Fruit fly (Drosophila melanogaster) whole organism, pupa: ENCODE data around the gene Nlg1.

Source experiments
- CG10348 ChIP-seq: fragments of 200-800 bp; sonication (Bioruptor generic); IDR thresholded peaks from 2 replicates; pipeline ENCODE4 v1.3.6; 2022; ENCODE audit warnings: missing biosample characterization, missing genetic modification characterization
- CG12605 ChIP-seq: fragments of 200-800 bp; sonication (Bioruptor generic); IDR thresholded peaks from 2 replicates; pipeline ENCODE4 v1.3.6; 2022; ENCODE audit warnings: missing biosample characterization, missing genetic modification characterization
- CG13204 ChIP-seq: fragments of 200-800 bp; sonication (Bioruptor generic); optimal IDR thresholded peaks from 2 replicates; lab custom pipeline; 2018; ENCODE audit warnings: missing biosample characterization, mild to moderate bottlenecking, missing genetic modification characterization, moderate library complexity
- CG14655 ChIP-seq: fragments of 200-800 bp; sonication (Bioruptor generic); optimal IDR thresholded peaks from 3 replicates; lab custom pipeline; 2017; ENCODE audit warnings: mild to moderate bottlenecking, missing biosample characterization, missing genetic modification reagents, missing genetic modification characterization
- CG15710 ChIP-seq: fragments of 200-800 bp; sonication (Bioruptor generic); optimal IDR thresholded peaks from 2 replicates; lab custom pipeline; 2018; ENCODE audit warnings: missing biosample characterization, mild to moderate bottlenecking, missing genetic modification characterization, moderate library complexity
- CG17806 ChIP-seq: fragments of 200-800 bp; sonication (Bioruptor generic); optimal IDR thresholded peaks from 2 replicates; lab custom pipeline; 2018; ENCODE audit warnings: missing biosample characterization, mild to moderate bottlenecking, missing genetic modification characterization, moderate library complexity
- CG32121 ChIP-seq: fragments of 200-800 bp; sonication (Bioruptor generic); IDR thresholded peaks from 2 replicates; pipeline ENCODE4 v1.3.6; 2022; ENCODE audit warnings: missing biosample characterization, missing genetic modification characterization
- CG34367 ChIP-seq: fragments of 200-800 bp; sonication (Bioruptor generic); optimal IDR thresholded peaks from 2 replicates; lab custom pipeline; 2018; ENCODE audit warnings: missing biosample characterization, mild to moderate bottlenecking, missing genetic modification characterization
- CG4496 ChIP-seq: fragments of 200-800 bp; sonication (Bioruptor generic); IDR thresholded peaks from 3 replicates; pipeline ENCODE4 v1.3.6; 2022; ENCODE audit warnings: missing biosample characterization, missing genetic modification characterization
- CG8159 ChIP-seq: fragments of 200-800 bp; sonication (Bioruptor generic); optimal IDR thresholded peaks from 3 replicates; lab custom pipeline; 2018; ENCODE audit warnings: missing biosample characterization, mild to moderate bottlenecking, missing genetic modification characterization, moderate library complexity
- CG8301 ChIP-seq: fragments of 200-800 bp; sonication (Bioruptor generic); optimal IDR thresholded peaks from 2 replicates; lab custom pipeline; 2018; ENCODE audit warnings: missing biosample characterization, mild to moderate bottlenecking, missing genetic modification characterization
- CG9948 ChIP-seq: fragments of 200-800 bp; sonication (Bioruptor generic); optimal IDR thresholded peaks from 2 replicates; lab custom pipeline; 2018; ENCODE audit warnings: missing biosample characterization, mild to moderate bottlenecking, missing genetic modification characterization, moderate library complexity
- D1 ChIP-seq: fragments of 200-800 bp; sonication (Bioruptor generic); optimal IDR thresholded peaks from 2 replicates; lab custom pipeline; 2018; ENCODE audit warnings: missing biosample characterization, mild to moderate bottlenecking, missing genetic modification characterization, moderate library complexity
- EcR ChIP-seq: fragments of 200-800 bp; sonication (Bioruptor generic); optimal IDR thresholded peaks from 3 replicates; lab custom pipeline; 2019; ENCODE audit warnings: missing biosample characterization, missing genetic modification characterization, mild to moderate bottlenecking, moderate library complexity, missing genetic modification reagents
- Ets98B ChIP-seq: fragments of 200-800 bp; sonication (Bioruptor generic); IDR thresholded peaks from 2 replicates; pipeline ENCODE4 v1.3.6; 2022; ENCODE audit warnings: missing biosample characterization, missing genetic modification characterization
- Pif1A ChIP-seq: fragments of 200-800 bp; sonication (Bioruptor generic); optimal IDR thresholded peaks from 3 replicates; lab custom pipeline; 2016; ENCODE audit warnings: missing biosample characterization, missing genetic modification characterization
- Pif1B ChIP-seq: fragments of 200-800 bp; sonication (Bioruptor generic); optimal IDR thresholded peaks from 3 replicates; lab custom pipeline; 2016; ENCODE audit warnings: missing biosample characterization, missing genetic modification characterization
- Snoo ChIP-seq: fragments of 200-800 bp; sonication (Bioruptor generic); optimal IDR thresholded peaks from 3 replicates; lab custom pipeline; 2017; ENCODE audit warnings: missing biosample characterization, mild to moderate bottlenecking, missing genetic modification characterization, inconsistent platforms
- fd96Ca ChIP-seq: fragments of 200-800 bp; sonication (Bioruptor generic); IDR thresholded peaks from 3 replicates; pipeline ENCODE4 v1.3.6; 2022; ENCODE audit warnings: missing biosample characterization, missing genetic modification characterization
- gl ChIP-seq: fragments of 200-800 bp; sonication (Bioruptor generic); optimal IDR thresholded peaks from 2 replicates; lab custom pipeline; 2018; ENCODE audit warnings: missing biosample characterization, mild to moderate bottlenecking, missing genetic modification characterization
- rn ChIP-seq: fragments of 200-800 bp; sonication (Bioruptor generic); IDR thresholded peaks from 2 replicates; pipeline ENCODE4 v1.3.6; 2022; ENCODE audit warnings: missing biosample characterization, missing genetic modification characterization

Gene Nlg1

DNA sequence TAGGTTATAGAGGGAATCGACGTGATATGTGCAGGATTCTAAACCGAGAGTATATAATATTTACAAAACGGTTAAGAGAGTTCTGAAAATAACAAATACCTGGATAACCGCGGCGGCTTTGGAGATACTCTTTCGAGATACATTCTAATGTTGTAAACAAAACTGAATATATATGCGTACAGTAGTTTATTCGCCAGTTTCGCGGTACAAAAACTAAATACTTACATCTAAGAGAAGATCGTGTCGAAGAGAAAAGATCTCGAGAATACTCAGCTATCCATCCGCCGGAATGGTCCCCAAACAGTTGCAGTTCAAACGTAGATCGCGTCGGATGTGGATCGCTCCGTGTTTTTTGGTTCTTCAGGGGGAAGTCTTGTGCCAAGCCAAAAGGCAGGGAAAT is at the start of gene Nlg1:
Nlg1 (plus strand) TSS at position 301 of the 400 bp plus-strand sequence.
- TF ChIP-seq Pif1A (no peak), D1 (tag; lab: Kevin White, UChicago) (no peak), gl (tag; lab: Kevin White, UChicago) (no peak), CG32121 (GFP tag; lab: Robert Waterston, UW) (no peak; the same call in 1 of the 2 replicates), CG14655 (GFP tag; lab: Kevin White, UChicago) (no peak), Pif1B (no peak), Ets98B (GFP tag; lab: Robert Waterston, UW) (no peak), Snoo (tag; lab: Kevin White, UChicago) (no peak), CG34367 (tag; lab: Kevin White, UChicago) (no peak), fd96Ca (no peak), CG8301 (tag; lab: Kevin White, UChicago) (no peak), CG9948 (tag; lab: Kevin White, UChicago) (no peak), EcR (GFP tag; lab: Kevin White, UChicago) (no peak), CG10348 (GFP tag; lab: Robert Waterston, UW) (no peak)

DNA sequence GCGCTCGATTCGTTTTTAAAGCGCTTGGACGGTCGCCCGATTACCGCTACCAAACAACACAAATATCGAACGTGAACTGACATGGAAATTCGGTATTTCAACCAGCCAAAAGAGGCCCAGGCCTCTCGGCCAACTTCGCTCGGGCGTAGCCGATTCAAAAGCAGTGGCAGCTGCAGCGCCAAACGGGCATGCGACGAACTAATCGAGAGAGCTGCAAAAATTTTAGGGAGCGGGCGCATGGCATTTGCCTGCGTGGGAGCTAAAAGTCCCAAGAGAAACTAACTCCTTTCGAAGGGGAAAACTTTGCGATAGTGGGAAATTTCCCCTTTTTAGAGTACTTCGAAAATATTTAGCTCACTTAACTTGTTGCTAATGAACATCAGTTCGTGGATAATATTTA is 18.7 kb upstream of the Nlg1 start, which contains the start of gene Nlg3:
Nlg3 (minus strand) TSS at position 54 of the 400 bp plus-strand sequence.
- TF ChIP-seq Pif1B (no peak), CG32121 (GFP tag; lab: Robert Waterston, UW) (no peak), fd96Ca (no peak), CG8301 (tag; lab: Kevin White, UChicago) (no peak), Ets98B (GFP tag; lab: Robert Waterston, UW) (no peak), CG15710 (no peak), CG4496 (GFP tag; lab: Robert Waterston, UW) (no peak), CG12605 (GFP tag; lab: Robert Waterston, UW) (no peak), Pif1A (no peak), CG10348 (GFP tag; lab: Robert Waterston, UW) (no peak), CG8159 (tag; lab: Kevin White, UChicago) (no peak), CG13204 (GFP tag; lab: Kevin White, UChicago) (no peak), CG14655 (GFP tag; lab: Kevin White, UChicago) (no peak), D1 (tag; lab: Kevin White, UChicago) (no peak), Snoo (tag; lab: Kevin White, UChicago) (no peak), CG34367 (tag; lab: Kevin White, UChicago) (no peak), CG17806 (tag; lab: Kevin White, UChicago) (no peak), rn (no peak), gl (tag; lab: Kevin White, UChicago) (no peak)
- TF ChIP-seq, all 21 proteins: peak for 0

DNA sequence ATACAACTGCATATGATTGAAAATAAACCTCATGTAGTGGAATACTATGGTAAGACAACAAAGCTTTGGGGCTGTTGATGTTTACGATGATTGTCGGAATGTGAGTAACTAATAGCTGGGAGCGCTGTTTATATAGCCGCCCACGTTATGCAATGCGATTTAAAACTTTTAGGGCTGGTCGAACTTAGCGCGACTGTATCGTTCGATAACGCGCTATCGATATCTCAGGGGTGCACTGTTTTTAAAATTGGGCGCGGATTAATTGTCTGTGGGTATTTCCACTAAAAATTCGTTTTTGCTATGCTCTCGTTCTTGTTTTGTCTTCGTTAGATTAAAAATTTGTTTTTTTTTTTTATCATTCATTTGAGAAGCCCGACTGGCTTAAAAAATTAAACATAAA is 14.5 kb upstream of the Nlg1 start:
- TF ChIP-seq CG10348 (GFP tag; lab: Robert Waterston, UW): no peak
- no peak for TF ChIP-seq CG4496 (GFP tag; lab: Robert Waterston, UW)
- no peak for TF ChIP-seq rn
- TF ChIP-seq CG15710: no peak
- TF ChIP-seq Pif1A: no peak
- no peak for TF ChIP-seq CG8159 (tag; lab: Kevin White, UChicago)
- TF ChIP-seq CG9948 (tag; lab: Kevin White, UChicago): no peak
- no peak for TF ChIP-seq CG8301 (tag; lab: Kevin White, UChicago)
- no peak for TF ChIP-seq fd96Ca
- TF ChIP-seq CG17806 (tag; lab: Kevin White, UChicago): no peak
- TF ChIP-seq Ets98B (GFP tag; lab: Robert Waterston, UW): no peak
- TF ChIP-seq CG14655 (GFP tag; lab: Kevin White, UChicago): no peak
- no peak for TF ChIP-seq CG32121 (GFP tag; lab: Robert Waterston, UW)
- TF ChIP-seq Pif1B: no peak
- no peak for TF ChIP-seq gl (tag; lab: Kevin White, UChicago)

DNA sequence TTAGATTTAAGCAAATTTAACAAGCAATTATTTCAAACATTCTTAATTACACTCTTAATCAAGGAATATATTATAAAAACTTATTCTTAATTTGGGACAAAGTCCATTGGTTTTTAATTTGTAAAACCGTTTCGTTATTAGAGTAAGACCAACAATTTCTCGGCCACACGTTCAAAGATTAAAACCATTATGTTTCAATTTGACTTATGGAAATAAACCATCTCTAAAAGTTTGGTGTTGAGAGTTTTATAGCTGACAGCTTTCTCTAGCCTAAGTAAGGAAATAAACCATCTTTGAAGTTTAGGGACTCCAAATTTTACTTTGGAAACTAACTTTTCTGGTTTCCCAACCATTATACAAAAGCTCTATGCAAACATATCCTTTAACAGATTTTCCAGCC is 13.8 kb upstream of the Nlg1 start:
- TF ChIP-seq CG8159 (tag; lab: Kevin White, UChicago) (no peak), Ets98B (GFP tag; lab: Robert Waterston, UW) (no peak), CG12605 (GFP tag; lab: Robert Waterston, UW) (no peak), CG17806 (tag; lab: Kevin White, UChicago) (no peak), EcR (GFP tag; lab: Kevin White, UChicago) (no peak), rn (no peak), CG9948 (tag; lab: Kevin White, UChicago) (no peak), fd96Ca (no peak), D1 (tag; lab: Kevin White, UChicago) (no peak), CG34367 (tag; lab: Kevin White, UChicago) (no peak), CG4496 (GFP tag; lab: Robert Waterston, UW) (no peak), CG10348 (GFP tag; lab: Robert Waterston, UW) (no peak)

DNA sequence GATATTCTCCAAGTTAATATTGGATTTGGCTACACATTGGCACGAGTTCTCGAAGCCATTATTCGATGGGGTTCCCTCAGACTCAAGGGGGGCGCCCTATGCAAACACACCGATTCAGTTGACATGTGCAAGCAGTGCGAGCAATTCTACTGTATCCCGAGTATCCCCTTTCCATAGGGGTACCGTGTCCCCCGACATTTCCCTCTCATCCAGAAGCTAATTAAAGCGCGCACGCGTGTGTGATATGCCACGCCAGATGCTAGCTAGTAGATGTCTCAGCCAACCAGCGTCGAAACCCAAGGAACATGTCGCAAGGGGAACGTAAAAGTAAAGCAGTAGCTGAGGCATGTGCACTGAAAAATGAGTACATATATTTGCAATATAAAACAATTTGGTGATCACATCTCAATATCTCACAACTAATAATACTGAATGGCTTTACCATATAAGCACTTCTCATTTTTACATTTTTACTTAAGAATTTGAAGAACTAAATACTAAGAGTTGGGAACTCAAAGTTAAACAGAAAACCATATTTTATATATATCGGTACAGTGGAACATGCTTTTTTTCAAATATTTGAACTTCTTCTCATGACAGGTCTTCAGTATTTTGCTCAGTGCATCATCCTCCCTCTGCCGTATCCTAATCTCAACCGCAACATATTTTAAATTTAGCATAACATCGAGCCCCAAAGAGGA is 12.0 kb upstream of the Nlg1 start:
- TF ChIP-seq CG15710: peak; percentile 55
- TF ChIP-seq Pif1A: peak; percentile 23
- no peak for TF ChIP-seq CG4496 (GFP tag; lab: Robert Waterston, UW)
- TF ChIP-seq gl (tag; lab: Kevin White, UChicago): no peak
- TF ChIP-seq Snoo (tag; lab: Kevin White, UChicago): no peak
- TF ChIP-seq CG9948 (tag; lab: Kevin White, UChicago): peak; percentile 74
- peak; percentile 0 for TF ChIP-seq CG13204 (GFP tag; lab: Kevin White, UChicago)
- TF ChIP-seq CG8301 (tag; lab: Kevin White, UChicago): peak; percentile 71
- peak; percentile 73 for TF ChIP-seq CG14655 (GFP tag; lab: Kevin White, UChicago)
- peak; percentile 64 for TF ChIP-seq CG17806 (tag; lab: Kevin White, UChicago)
- no peak for TF ChIP-seq CG32121 (GFP tag; lab: Robert Waterston, UW)
- no peak for TF ChIP-seq D1 (tag; lab: Kevin White, UChicago)
- peak; percentile 80 for TF ChIP-seq CG8159 (tag; lab: Kevin White, UChicago)
- no peak for TF ChIP-seq rn
- TF ChIP-seq CG12605 (GFP tag; lab: Robert Waterston, UW): peak; percentile 11; the same call in 1 of the 2 replicates
- no peak for TF ChIP-seq Ets98B (GFP tag; lab: Robert Waterston, UW)
- no peak for TF ChIP-seq fd96Ca
- TF ChIP-seq CG34367 (tag; lab: Kevin White, UChicago): peak; percentile 49
- no peak for TF ChIP-seq EcR (GFP tag; lab: Kevin White, UChicago)
- no peak for TF ChIP-seq CG10348 (GFP tag; lab: Robert Waterston, UW)
- TF ChIP-seq Pif1B: no peak
